Fruit fly (Drosophila melanogaster) whole organism, prepupa: ENCODE results near the gene CG15728.

Experiments used
- Blimp-1 ChIP-seq: fragments of 200-800 bp; sonication (Bioruptor generic); optimal IDR thresholded peaks from 3 replicates; lab custom pipeline; 2017; ENCODE audit warnings: missing biosample characterization, missing genetic modification characterization, mild to moderate bottlenecking, moderate library complexity, missing genetic modification reagents
- CG10631 ChIP-seq: fragments of 200-800 bp; sonication (Bioruptor generic); optimal IDR thresholded peaks from 2 replicates; lab custom pipeline; 2016; ENCODE audit warnings: missing biosample characterization, missing genetic modification characterization
- CG31627 ChIP-seq: fragments of 200-800 bp; sonication (Bioruptor generic); optimal IDR thresholded peaks from 3 replicates; lab custom pipeline; 2016; ENCODE audit warnings: missing biosample characterization, missing genetic modification characterization
- CG32006 ChIP-seq: fragments of 200-800 bp; sonication (Bioruptor generic); optimal IDR thresholded peaks from 3 replicates; lab custom pipeline; 2017; ENCODE audit warnings: missing biosample characterization, mild to moderate bottlenecking, missing genetic modification characterization
- CG6854 ChIP-seq: fragments of 200-800 bp; sonication (Bioruptor generic); optimal IDR thresholded peaks from 2 replicates; lab custom pipeline; 2017; ENCODE audit warnings: missing biosample characterization, mild to moderate bottlenecking, missing genetic modification characterization
- Eip78C ChIP-seq: fragments of 200-800 bp; sonication (Bioruptor generic); peaks from one replicate; lab custom pipeline; 2016; ENCODE audit warnings: missing biosample characterization, missing genetic modification characterization
- Eip93F ChIP-seq: fragments of 200-800 bp; sonication (Bioruptor generic); optimal IDR thresholded peaks from 2 replicates; lab custom pipeline; 2016; ENCODE audit warnings: missing biosample characterization, mild to moderate bottlenecking, missing genetic modification characterization
- Ets96B ChIP-seq: fragments of 200-800 bp; optimal IDR thresholded peaks from 2 replicates; lab custom pipeline; 2019; ENCODE audit warnings: missing biosample characterization, mild to moderate bottlenecking, missing genetic modification characterization, moderate library complexity
- Lpt ChIP-seq: fragments of 200-800 bp; sonication (Bioruptor generic); optimal IDR thresholded peaks from 3 replicates; lab custom pipeline; 2016; ENCODE audit warnings: missing biosample characterization, missing genetic modification characterization
- dac ChIP-seq: fragments of 200-800 bp; sonication (Bioruptor generic); optimal IDR thresholded peaks from 2 replicates; lab custom pipeline; 2017; ENCODE audit warnings: missing biosample characterization, mild to moderate bottlenecking, missing genetic modification characterization

dm6 chrX:12670530-12671285 lies 46.6 kb downstream of the CG15728 start:
- TF ChIP-seq Blimp-1 (GFP tag; lab: Kevin White, UChicago) = peak; percentile 2
- TF ChIP-seq Ets96B (tag; lab: Kevin White, UChicago) = no peak
- TF ChIP-seq CG6854 = no peak
- TF ChIP-seq Lpt = no peak
- no peak for TF ChIP-seq Eip93F (GFP tag; lab: Kevin White, UChicago)
- TF ChIP-seq CG32006 (GFP tag; lab: Kevin White, UChicago) = no peak
- no peak for TF ChIP-seq dac (GFP tag; lab: Kevin White, UChicago)
- TF ChIP-seq CG31627 (GFP tag; lab: Kevin White, UChicago) = no peak
- no peak for TF ChIP-seq CG10631 (GFP tag; lab: Kevin White, UChicago)
- TF ChIP-seq Eip78C (GFP tag; lab: Kevin White, UChicago) = no peak
